Worm (Caenorhabditis elegans): ENCODE results near the gene hyl-1.

Gene hyl-1

ce11 chrIV:8538011-8538658 is 788 bp upstream of the hyl-1 start:
- TF ChIP-seq gmeb-1 (tag; optimal IDR thresholded peaks at IDR 0.05) (peak; percentile 18), elt-3 (tag; optimal IDR thresholded peaks at IDR 0.05) (no peak), fos-1 (tag; optimal IDR thresholded peaks at IDR 0.05) (no peak), skn-1 (tag; optimal IDR thresholded peaks at IDR 0.05) (no peak), lin-13 (GFP tag; optimal IDR thresholded peaks at IDR 0.05) (peak; percentile 0), unc-62 (GFP tag; optimal IDR thresholded peaks at IDR 0.05) (no peak), nhr-11 (tag; optimal IDR thresholded peaks at IDR 0.05) (no peak), lsy-2 (tag; optimal IDR thresholded peaks at IDR 0.05) (no peak), ceh-82 (tag; optimal IDR thresholded peaks at IDR 0.05) (no peak), lin-11 (tag; optimal IDR thresholded peaks at IDR 0.05) (no peak), C34F6.9 (tag; optimal IDR thresholded peaks at IDR 0.05) (no peak), ztf-4 (tag; optimal IDR thresholded peaks at IDR 0.05) (no peak), snpc-4 (tag; optimal IDR thresholded peaks at IDR 0.05) (no peak), ztf-1 (GFP tag; conservative IDR thresholded peaks at IDR 0.05) (no peak), peb-1 (tag; optimal IDR thresholded peaks at IDR 0.05) (no peak), ceh-16 (tag; optimal IDR thresholded peaks at IDR 0.05) (no peak), sma-3 (GFP tag; optimal IDR thresholded peaks at IDR 0.05) (peak; percentile 36), nhr-6 (tag; optimal IDR thresholded peaks at IDR 0.05) (no peak), unc-55 (GFP tag; optimal IDR thresholded peaks at IDR 0.05) (no peak), mbf-1 (tag; optimal IDR thresholded peaks at IDR 0.05) (no peak)

DNA sequence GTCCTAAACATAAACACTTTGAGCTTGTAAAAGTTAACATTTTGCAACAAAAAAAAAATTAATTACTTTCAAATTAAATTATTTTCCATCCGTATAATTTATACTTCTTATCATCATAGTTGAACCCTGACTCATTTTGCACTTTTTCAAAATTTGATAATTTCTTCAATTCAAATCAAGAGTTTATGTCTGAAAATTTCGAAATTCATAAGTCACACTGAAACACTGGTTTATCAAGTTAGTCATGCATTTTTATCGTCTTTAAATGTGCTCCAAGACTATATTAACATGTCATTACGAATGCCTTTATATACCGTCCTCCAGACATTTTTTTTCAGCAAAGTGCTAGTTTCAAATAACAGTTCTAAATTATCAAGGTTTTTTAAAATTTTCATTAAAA is 722 bp downstream of the hyl-1 start:
- TF ChIP-seq nhr-6 (tag; optimal IDR thresholded peaks at IDR 0.05) (no peak), sma-9 (GFP tag; optimal IDR thresholded peaks at IDR 0.05) (peak; percentile 46), sma-9 (tag; optimal IDR thresholded peaks at IDR 0.05) (no peak), ama-1 (optimal IDR thresholded peaks at IDR 0.05) (no peak), elt-1 (tag; optimal IDR thresholded peaks at IDR 0.05) (no peak), mbf-1 (tag; optimal IDR thresholded peaks at IDR 0.05) (no peak), fos-1 (tag; optimal IDR thresholded peaks at IDR 0.05) (peak; percentile 95)

DNA sequence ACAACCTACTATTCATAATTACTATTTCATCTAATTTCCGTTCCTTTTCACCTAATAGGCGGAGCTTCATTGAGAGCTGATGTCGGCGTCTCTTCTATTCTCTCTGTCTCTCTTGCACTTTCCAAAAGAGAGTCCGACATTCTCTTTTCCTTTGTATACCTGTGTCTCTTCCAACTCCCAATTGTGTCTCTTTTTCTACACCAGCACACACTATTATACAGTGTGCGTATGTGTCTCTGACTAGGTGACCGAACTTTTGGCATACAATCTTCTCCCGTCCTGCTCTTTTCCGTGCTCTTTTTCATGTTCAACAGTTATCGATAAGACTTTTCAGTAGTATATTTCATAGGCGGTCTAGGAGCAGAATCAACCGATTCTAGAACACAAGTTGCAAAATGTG is 1.3 kb downstream of the hyl-1 start:
- TF ChIP-seq fos-1 (tag; optimal IDR thresholded peaks at IDR 0.05) (peak; percentile 95), F13H6.1 (tag; optimal IDR thresholded peaks at IDR 0.05) (peak; percentile 25), sma-9 (GFP tag; optimal IDR thresholded peaks at IDR 0.05) (peak; percentile 33), sma-9 (tag; optimal IDR thresholded peaks at IDR 0.05) (no peak), crh-2 (tag; optimal IDR thresholded peaks at IDR 0.05) (peak; percentile 29), nhr-77 (tag; optimal IDR thresholded peaks at IDR 0.05) (no peak), nhr-21 (tag; optimal IDR thresholded peaks at IDR 0.05) (no peak)

- TF ChIP-seq crh-2 (tag; optimal IDR thresholded peaks at IDR 0.05), result peak; percentile 65
- TF ChIP-seq nhr-23 (tag; optimal IDR thresholded peaks at IDR 0.05), result no peak
- no peak for TF ChIP-seq nhr-21 (tag; optimal IDR thresholded peaks at IDR 0.05)
- no peak for TF ChIP-seq nhr-237 (tag; optimal IDR thresholded peaks at IDR 0.05)
- TF ChIP-seq elt-1 (tag; optimal IDR thresholded peaks at IDR 0.05), result no peak
- no peak for TF ChIP-seq lin-39 (tag; optimal IDR thresholded peaks at IDR 0.05)
- TF ChIP-seq sma-9 (GFP tag; optimal IDR thresholded peaks at IDR 0.05), result peak; percentile 19
- TF ChIP-seq sma-9 (tag; optimal IDR thresholded peaks at IDR 0.05), result no peak
- no peak for TF ChIP-seq ceh-16 (tag; optimal IDR thresholded peaks at IDR 0.05)
- TF ChIP-seq mdl-1 (tag; optimal IDR thresholded peaks at IDR 0.05), result no peak
- peak; percentile 94 for TF ChIP-seq fos-1 (tag; optimal IDR thresholded peaks at IDR 0.05)
Measured at ce11 chrIV:8542272-8542671, 3.3 kb downstream of the hyl-1 start.

- no peak for TF ChIP-seq sem-4 (tag; optimal IDR thresholded peaks at IDR 0.05)
- no peak for TF ChIP-seq ZK546.5 (tag; optimal IDR thresholded peaks at IDR 0.05)
- TF ChIP-seq lsy-2 (tag; optimal IDR thresholded peaks at IDR 0.05), result no peak
- TF ChIP-seq sma-9 (GFP tag; optimal IDR thresholded peaks at IDR 0.05), result no peak
- TF ChIP-seq sma-9 (tag; optimal IDR thresholded peaks at IDR 0.05), result no peak
- TF ChIP-seq aly-2 (tag; optimal IDR thresholded peaks at IDR 0.05), result no peak
- no peak for TF ChIP-seq unc-62 (GFP tag; optimal IDR thresholded peaks at IDR 0.05)
Measured at ce11 chrIV:8559132-8559531, 20.2 kb downstream of the hyl-1 start, which contains the start of gene npr-22. TSS of gene npr-22 (plus strand) at chrIV:8559432.
